Worm (Caenorhabditis elegans) whole organism, L2 larva: ENCODE results near the gene F36H1.3.

Experiments
- lin-39 ChIP-seq: fragments of 150-350 bp; optimal IDR thresholded peaks from 2 replicates; lab custom pipeline; 2014; ENCODE audit warnings: missing biosample characterization, missing genetic modification reagents, missing genetic modification characterization
- snpc-4 ChIP-seq: fragments of 150-350 bp; optimal IDR thresholded peaks from 2 replicates; lab custom pipeline; 2014; ENCODE audit warnings: missing biosample characterization, missing genetic modification characterization
- ztf-11 ChIP-seq: sonication (generic microtip); optimal IDR thresholded peaks from 2 replicates; lab custom pipeline; 2017; ENCODE audit warnings: missing biosample characterization, missing genetic modification characterization

DNA sequence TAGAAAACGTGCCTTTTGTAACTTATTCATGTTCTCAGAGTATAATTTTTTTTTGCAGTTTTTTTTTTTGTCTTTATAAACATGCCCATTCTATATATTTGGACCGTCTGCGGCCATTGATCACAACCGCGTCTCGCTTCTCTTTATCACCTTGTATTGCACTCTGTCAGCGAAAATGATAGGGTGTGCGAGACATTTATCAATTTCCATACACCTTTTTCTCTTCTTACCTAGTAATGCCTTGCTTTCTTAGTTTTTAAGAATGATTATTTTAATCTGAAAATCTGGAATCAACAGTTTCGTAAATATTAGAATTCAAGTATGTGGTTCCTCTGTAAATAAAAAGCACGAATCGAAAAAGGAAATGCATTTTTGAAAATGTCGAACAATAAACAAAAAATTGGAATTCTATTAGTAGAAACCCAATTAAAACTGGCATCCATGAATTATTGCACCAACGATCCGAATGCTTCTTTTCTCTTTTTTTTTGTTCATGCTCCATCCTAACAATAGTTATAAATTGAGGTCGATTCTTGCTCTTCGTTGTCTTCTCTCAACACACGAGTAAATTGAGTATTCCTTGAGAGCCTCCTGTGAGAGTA, 12.7 kb upstream of the F36H1.3 start:
- no peak for TF ChIP-seq snpc-4
- no peak for TF ChIP-seq lin-39
- no peak for TF ChIP-seq ztf-11 (tag; lab: Kevin White, UChicago)
